Worm (Caenorhabditis elegans): ENCODE data around the gene npp-3.
A peak's percentile ranks its signal among the peaks of the same experiment; 100 is the strongest.

The npp-3 gene

DNA sequence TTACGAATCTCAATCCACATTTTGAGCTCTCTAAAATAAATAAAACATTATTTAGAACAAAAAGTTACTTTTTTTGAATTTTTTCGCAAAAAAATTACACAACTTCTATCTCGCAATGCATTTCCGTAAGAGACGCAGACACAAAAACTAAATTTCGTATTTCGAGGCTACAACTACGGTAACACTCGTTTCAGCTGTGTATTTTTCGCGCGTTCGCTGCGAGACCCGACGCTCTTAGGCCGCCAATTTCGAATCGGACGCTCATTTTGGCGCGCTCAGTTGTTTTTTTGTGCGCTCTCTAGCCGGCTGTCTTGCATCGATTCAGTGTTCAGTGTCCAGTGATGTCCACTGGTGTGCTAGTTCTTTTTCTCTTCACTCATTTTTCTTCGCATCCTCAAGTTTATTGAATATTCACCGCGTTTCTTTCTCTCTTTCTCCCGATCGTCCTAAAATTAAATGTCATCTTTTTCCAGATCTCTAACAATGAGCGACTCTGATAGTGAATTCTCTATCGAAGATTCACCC lies at the start of gene npp-3, which contains the start of gene top-2:
TSS of gene npp-3 (minus strand) at position 115 of the 525 bp plus-strand sequence.
TSS of gene top-2 (plus strand) at position 475 of the 525 bp plus-strand sequence.
- TF ChIP-seq ztf-11 (tag; optimal IDR thresholded peaks at IDR 0.05) (no peak), egl-5 (tag; optimal IDR thresholded peaks at IDR 0.05) (peak; percentile 92), nhr-11 (tag; optimal IDR thresholded peaks at IDR 0.05) (peak; percentile 97), fkh-2 (tag; optimal IDR thresholded peaks at IDR 0.05) (no peak), nhr-43 (tag; optimal IDR thresholded peaks at IDR 0.05; ENCODE audit: poor library complexity, severe bottlenecking) (peak; percentile 84), tbx-2 (tag; optimal IDR thresholded peaks at IDR 0.05) (peak; percentile 75), fos-1 (tag; optimal IDR thresholded peaks at IDR 0.05) (no peak), mml-1 (tag; optimal IDR thresholded peaks at IDR 0.05) (no peak), pha-4 (tag; optimal IDR thresholded peaks at IDR 0.05) (peak; percentile 98), mdl-1 (tag; optimal IDR thresholded peaks at IDR 0.05) (no peak), ceh-82 (tag; optimal IDR thresholded peaks at IDR 0.05) (peak; percentile 77), ceh-28 (tag; optimal IDR thresholded peaks at IDR 0.05) (peak; percentile 85), jun-1 (tag; optimal IDR thresholded peaks at IDR 0.05) (peak; percentile 80), ztf-4 (tag; optimal IDR thresholded peaks at IDR 0.05) (peak; percentile 41), nhr-67 (tag; optimal IDR thresholded peaks at IDR 0.05) (no peak), ceh-9 (tag; optimal IDR thresholded peaks at IDR 0.05) (no peak), zag-1 (tag; optimal IDR thresholded peaks at IDR 0.05) (no peak), unc-39 (tag; optimal IDR thresholded peaks at IDR 0.05) (no peak), nhr-28 (tag; optimal IDR thresholded peaks at IDR 0.05) (no peak), pqm-1 (tag; optimal IDR thresholded peaks at IDR 0.05) (peak; percentile 57), skn-1 (tag; optimal IDR thresholded peaks at IDR 0.05) (peak; percentile 93), ama-1 (optimal IDR thresholded peaks at IDR 0.05) (peak; percentile 75), aly-2 (tag; optimal IDR thresholded peaks at IDR 0.05) (no peak), hmg-11 (tag; optimal IDR thresholded peaks at IDR 0.05) (peak; percentile 89), nhr-12 (tag; optimal IDR thresholded peaks at IDR 0.05) (no peak), snpc-4 (tag; optimal IDR thresholded peaks at IDR 0.05) (peak; percentile 82), nhr-77 (tag; optimal IDR thresholded peaks at IDR 0.05) (peak; percentile 75), egl-27 (tag; optimal IDR thresholded peaks at IDR 0.05) (peak; percentile 34), lin-39 (tag; optimal IDR thresholded peaks at IDR 0.05) (peak; percentile 97), nhr-237 (tag; optimal IDR thresholded peaks at IDR 0.05) (no peak), nhr-25 (tag; optimal IDR thresholded peaks at IDR 0.05) (peak; percentile 97), fkh-10 (GFP tag; optimal IDR thresholded peaks at IDR 0.05) (peak; percentile 91), eor-1 (tag; optimal IDR thresholded peaks at IDR 0.05) (no peak), lsy-12 (tag; optimal IDR thresholded peaks at IDR 0.05) (peak; percentile 89), sea-2 (GFP tag; optimal IDR thresholded peaks at IDR 0.05) (no peak), nfya-1 (tag; optimal IDR thresholded peaks at IDR 0.05; ENCODE audit: insufficient read depth) (peak; percentile 99), ceh-16 (tag; optimal IDR thresholded peaks at IDR 0.05) (no peak), nhr-76 (tag; optimal IDR thresholded peaks at IDR 0.05) (no peak), unc-62 (GFP tag; optimal IDR thresholded peaks at IDR 0.05) (peak; percentile 62), elt-1 (tag; optimal IDR thresholded peaks at IDR 0.05) (peak; percentile 75), elt-2 (tag; optimal IDR thresholded peaks at IDR 0.05) (peak; percentile 69), daf-12 (tag; optimal IDR thresholded peaks at IDR 0.05) (no peak), R02D3.7 (tag; optimal IDR thresholded peaks at IDR 0.05) (peak; percentile 93), nhr-23 (tag; optimal IDR thresholded peaks at IDR 0.05) (peak; percentile 96), ZK546.5 (tag; optimal IDR thresholded peaks at IDR 0.05) (peak; percentile 26), lin-15B (tag; optimal IDR thresholded peaks at IDR 0.05) (peak; percentile 96), elt-3 (tag; optimal IDR thresholded peaks at IDR 0.05) (no peak)

Data from whole organism, L3 larva.